Fruit fly (Drosophila melanogaster): ENCODE results near the gene gig.
A peak's percentile ranks its signal among the peaks of the same experiment; 100 is the strongest.

Gene gig

dm6 chr3L:20168152-20168551, 39.2 kb downstream of the gig start:
- no peak for TF ChIP-seq noc (tag; optimal IDR thresholded peaks at IDR 0.05)

dm6 chr3L:20177697-20178096, 48.7 kb downstream of the gig start:
- no peak for TF ChIP-seq noc (tag; optimal IDR thresholded peaks at IDR 0.05)

dm6 chr3L:20178101-20178500, 49.1 kb downstream of the gig start:
- no peak for TF ChIP-seq noc (tag; optimal IDR thresholded peaks at IDR 0.05)

- no peak for TF ChIP-seq noc (tag; optimal IDR thresholded peaks at IDR 0.05)
Observed at dm6 chr3L:20182799-20183198, 53.8 kb downstream of the gig start.

- peak; percentile 59 for TF ChIP-seq noc (tag; optimal IDR thresholded peaks at IDR 0.05)
Observed at dm6 chr3L:20183345-20184088, 54.5 kb downstream of the gig start.

dm6 chr3L:20185206-20185868, 56.4 kb downstream of the gig start:
- TF ChIP-seq noc (tag; optimal IDR thresholded peaks at IDR 0.05): no peak

dm6 chr3L:20185886-20186285, 56.9 kb downstream of the gig start:
- TF ChIP-seq noc (tag; optimal IDR thresholded peaks at IDR 0.05): no peak

DNA sequence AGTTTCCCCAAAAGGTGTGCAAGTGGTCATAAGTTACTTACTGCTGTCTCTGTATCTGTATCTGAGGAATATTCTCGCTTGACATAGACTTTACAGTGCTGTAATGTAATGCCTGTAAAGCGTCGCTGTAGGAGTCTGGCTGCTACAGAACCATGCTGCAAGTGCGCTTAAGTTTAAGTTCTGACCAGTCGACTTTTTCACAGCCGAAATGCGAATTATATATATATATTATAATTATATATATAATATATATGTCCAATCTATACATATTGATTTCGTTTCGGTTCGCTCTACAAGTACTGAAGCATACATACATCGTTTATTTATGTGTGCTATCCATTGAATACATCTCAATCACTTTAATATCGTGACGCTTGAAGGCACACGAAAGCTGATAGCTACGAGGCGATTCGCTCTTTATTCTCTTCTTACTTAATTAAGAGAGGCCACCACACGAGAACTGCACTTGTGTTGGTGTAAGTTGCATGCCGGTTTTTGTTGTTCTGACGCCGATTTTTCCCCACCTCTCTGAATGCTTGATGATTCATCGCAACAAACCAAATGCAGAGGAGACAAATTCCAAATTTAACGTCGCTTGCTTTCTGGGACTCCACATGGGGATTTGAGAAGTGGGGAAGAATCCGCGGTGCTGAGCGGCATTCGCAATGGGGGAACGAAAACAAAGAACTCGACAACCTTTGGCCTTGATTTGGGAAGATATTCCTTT, 57.5 kb downstream of the gig start:
- no peak for TF ChIP-seq noc (tag; optimal IDR thresholded peaks at IDR 0.05)

- peak; percentile 65 for TF ChIP-seq noc (tag; optimal IDR thresholded peaks at IDR 0.05)
Observed at dm6 chr3L:20187885-20188570, 59.0 kb downstream of the gig start, which contains the start of gene Ssk. Gene Ssk, plus strand, starts transcription at chr3L:20188522.
